Worm (Caenorhabditis elegans) whole organism, L1 larva: ENCODE data around the gene ech-9.

Source experiments
- C04F5.9 ChIP-seq: sonication (generic microtip); optimal IDR thresholded peaks from 2 replicates; lab custom pipeline; 2016; ENCODE audit warnings: missing genetic modification characterization, missing compliant biosample characterization
- C34B4.2 ChIP-seq: sonication (generic microtip); optimal IDR thresholded peaks from 2 replicates; lab custom pipeline; 2017; ENCODE audit warnings: mild to moderate bottlenecking, missing genetic modification characterization, missing compliant biosample characterization
- F16B12.6 ChIP-seq: fragments of 150-350 bp; optimal IDR thresholded peaks from 2 replicates; lab custom pipeline; 2014; ENCODE audit warnings: missing biosample characterization, missing genetic modification characterization
- Y116A8C.19 ChIP-seq: sonication (generic microtip); optimal IDR thresholded peaks from 2 replicates; lab custom pipeline; 2016; ENCODE audit warnings: missing compliant biosample characterization, missing genetic modification characterization, borderline replicate concordance
- alr-1 ChIP-seq: fragments of 200-800 bp; sonication (Bioruptor generic); optimal IDR thresholded peaks from 2 replicates; lab custom pipeline; 2018; ENCODE audit warnings: borderline replicate concordance, mild to moderate bottlenecking, missing genetic modification characterization, missing compliant biosample characterization
- ceh-8 ChIP-seq: fragments of 200-800 bp; sonication (Bioruptor generic); optimal IDR thresholded peaks from 2 replicates; lab custom pipeline; 2018; ENCODE audit warnings: mild to moderate bottlenecking, missing genetic modification characterization, moderate library complexity, missing compliant biosample characterization
- ces-1 ChIP-seq: fragments of 150-350 bp; optimal IDR thresholded peaks from 2 replicates; lab custom pipeline; 2014; ENCODE audit warnings: missing biosample characterization, missing genetic modification reagents, missing genetic modification characterization
- efl-1 ChIP-seq, 4 experiments: fragments of 150-350 bp; optimal IDR thresholded peaks in 3 of 4; peaks in 1 of 4; 1 replicate in 1 of 4; 2 replicates in 3 of 4; lab custom pipeline; 2014; ENCODE audit warnings: missing biosample characterization in 2 of 4, missing genetic modification characterization in 2 of 4, missing genetic modification reagents in 2 of 4
- egl-13 ChIP-seq: sonication (generic microtip); optimal IDR thresholded peaks from 2 replicates; lab custom pipeline; 2016; ENCODE audit warnings: missing genotype, missing genetic modification reagents, missing genetic modification characterization, missing compliant biosample characterization
- elt-2 ChIP-seq: sonication (generic microtip); optimal IDR thresholded peaks from 2 replicates; lab custom pipeline; 2016; ENCODE audit warnings: missing genetic modification characterization, mild to moderate bottlenecking, inconsistent platforms, missing compliant biosample characterization, missing genetic modification reagents
- elt-3 ChIP-seq, 6 experiments: fragments of 150-350 bp in 1 of 6; sonication (generic microtip); optimal IDR thresholded peaks; 2 replicates each; lab custom pipeline; 2017 to 2018; ENCODE audit warnings: missing biosample characterization in 6 of 6, missing genetic modification characterization in 6 of 6, inconsistent platforms in 1 of 6
- ets-5 ChIP-seq: fragments of 200-800 bp; sonication (Bioruptor generic); IDR thresholded peaks from 2 replicates; pipeline ENCODE4 v1.3.6; 2022; ENCODE audit warnings: missing genetic modification characterization, missing compliant biosample characterization
- fkh-10 ChIP-seq: sonication (generic microtip); optimal IDR thresholded peaks from 2 replicates; lab custom pipeline; 2017; ENCODE audit warnings: missing biosample characterization, missing genetic modification reagents, missing genetic modification characterization
- fkh-4 ChIP-seq: sonication (generic microtip); optimal IDR thresholded peaks from 2 replicates; lab custom pipeline; 2016; ENCODE audit warnings: missing compliant biosample characterization, missing genetic modification characterization, borderline replicate concordance
- fkh-8 ChIP-seq: sonication (generic microtip); optimal IDR thresholded peaks from 2 replicates; lab custom pipeline; 2016; ENCODE audit warnings: mild to moderate bottlenecking, missing genetic modification characterization, missing compliant biosample characterization
- fos-1 ChIP-seq: fragments of 150-350 bp; optimal IDR thresholded peaks from 2 replicates; lab custom pipeline; 2014; ENCODE audit warnings: missing biosample characterization, missing genetic modification characterization
- hpl-2 ChIP-seq: fragments of 150-350 bp; optimal IDR thresholded peaks from 2 replicates; lab custom pipeline; 2014; ENCODE audit warnings: missing biosample characterization, missing genetic modification reagents, missing genetic modification characterization
- irx-1 ChIP-seq: sonication (generic microtip); optimal IDR thresholded peaks from 2 replicates; lab custom pipeline; 2016; ENCODE audit warnings: missing genetic modification characterization, missing compliant biosample characterization
- jun-1 ChIP-seq: fragments of 150-350 bp; optimal IDR thresholded peaks from 2 replicates; lab custom pipeline; 2014; ENCODE audit warnings: missing biosample characterization, missing genetic modification reagents, missing genetic modification characterization
- lin-14 ChIP-seq: fragments of 200-800 bp; sonication (Bioruptor generic); optimal IDR thresholded peaks from 2 replicates; lab custom pipeline; 2018; ENCODE audit warnings: mild to moderate bottlenecking, missing genetic modification characterization, moderate library complexity, missing compliant biosample characterization
- lin-15B ChIP-seq: fragments of 150-350 bp; sonication (generic microtip); optimal IDR thresholded peaks from 3 replicates; lab custom pipeline; 2014; ENCODE audit warnings: missing biosample characterization, missing genetic modification characterization
- lin-39 ChIP-seq: fragments of 150-350 bp; optimal IDR thresholded peaks from 2 replicates; lab custom pipeline; 2014; ENCODE audit warnings: missing biosample characterization, missing genetic modification reagents, missing genetic modification characterization
- lir-3 ChIP-seq: sonication (generic microtip); optimal IDR thresholded peaks from 2 replicates; lab custom pipeline; 2016; ENCODE audit warnings: mild to moderate bottlenecking, missing genetic modification characterization, moderate library complexity, missing compliant biosample characterization; ENCODE audit not compliant: poor library complexity
- lsy-2 ChIP-seq, 2 experiments: fragments of 150-350 bp; optimal IDR thresholded peaks; 2 replicates each; lab custom pipeline; 2014; ENCODE audit warnings: missing biosample characterization in 2 of 2, missing genetic modification characterization in 2 of 2
- nhr-20 ChIP-seq: sonication (generic microtip); optimal IDR thresholded peaks from 2 replicates; lab custom pipeline; 2016; ENCODE audit warnings: mild to moderate bottlenecking, missing genetic modification characterization, missing compliant biosample characterization
- nhr-71 ChIP-seq: sonication (generic microtip); optimal IDR thresholded peaks from 2 replicates; lab custom pipeline; 2016; ENCODE audit warnings: mild to moderate bottlenecking, missing genetic modification characterization, moderate library complexity, missing compliant biosample characterization
- nhr-76 ChIP-seq: sonication (generic microtip); optimal IDR thresholded peaks from 2 replicates; lab custom pipeline; 2017; ENCODE audit warnings: missing biosample characterization, missing genetic modification characterization
- nhr-84 ChIP-seq: sonication (generic microtip); optimal IDR thresholded peaks from 2 replicates; lab custom pipeline; 2017; ENCODE audit warnings: missing biosample characterization, missing genetic modification characterization
- nhr-85 ChIP-seq: sonication (generic microtip); peaks from one replicate; lab custom pipeline; 2016; ENCODE audit warnings: missing genetic modification characterization, inconsistent platforms, missing compliant biosample characterization
- rnt-1 ChIP-seq: sonication (generic microtip); optimal IDR thresholded peaks from 2 replicates; lab custom pipeline; 2016; ENCODE audit warnings: mild to moderate bottlenecking, missing genetic modification characterization, moderate library complexity, missing compliant biosample characterization
- skn-1 ChIP-seq: fragments of 150-350 bp; optimal IDR thresholded peaks from 2 replicates; lab custom pipeline; 2014; ENCODE audit warnings: missing biosample characterization, missing genetic modification characterization
- tlp-1 ChIP-seq: fragments of 150-350 bp; optimal IDR thresholded peaks from 2 replicates; lab custom pipeline; 2014; ENCODE audit warnings: missing biosample characterization, missing genetic modification characterization
- unc-30 ChIP-seq: sonication (generic microtip); optimal IDR thresholded peaks from 2 replicates; lab custom pipeline; 2017; ENCODE audit warnings: missing biosample characterization, missing genetic modification characterization
- unc-98 ChIP-seq: fragments of 200-800 bp; sonication (Bioruptor generic); IDR thresholded peaks from 2 replicates; pipeline ENCODE4 v1.3.6; 2022; ENCODE audit warnings: missing genetic modification characterization, missing compliant biosample characterization
- vab-15 ChIP-seq: sonication (generic microtip); optimal IDR thresholded peaks from 2 replicates; lab custom pipeline; 2017; ENCODE audit warnings: missing genotype, mild to moderate bottlenecking, missing genetic modification characterization, missing compliant biosample characterization
- xbp-1 ChIP-seq: sonication (generic microtip); optimal IDR thresholded peaks from 2 replicates; lab custom pipeline; 2016; ENCODE audit warnings: missing genetic modification characterization, missing compliant biosample characterization
- zip-4 ChIP-seq: fragments of 200-800 bp; sonication (Bioruptor generic); optimal IDR thresholded peaks from 2 replicates; lab custom pipeline; 2018; ENCODE audit warnings: mild to moderate bottlenecking, missing genetic modification characterization, moderate library complexity, missing compliant biosample characterization
- ztf-11 ChIP-seq, 2 experiments: sonication (generic microtip); optimal IDR thresholded peaks; 2 replicates each; lab custom pipeline; 2016 to 2017; ENCODE audit warnings: missing genetic modification characterization in 2 of 2, missing biosample characterization in 1 of 2, missing compliant biosample characterization in 1 of 2
- ztf-4 ChIP-seq: fragments of 150-350 bp; optimal IDR thresholded peaks from 2 replicates; lab custom pipeline; 2014; ENCODE audit warnings: missing biosample characterization, missing genetic modification characterization

Gene ech-9

ce11 chrIV:10241659-10242058 lies 6.5 kb upstream of the ech-9 start, which contains the start of gene lipl-7:
Gene lipl-7, minus strand, starts transcription at chrIV:10241823.
- TF ChIP-seq ces-1 (GFP tag; lab: Kevin White, UChicago) (no peak), lin-15B (no peak), nhr-71 (tag; lab: Kevin White, UChicago) (peak; percentile 11), lsy-2 (tag; optimal IDR thresholded peaks at IDR 0.05; lab: Kevin White, UChicago) (no peak), nhr-85 (tag; lab: Kevin White, UChicago) (peak; percentile 53)
- TF ChIP-seq, all 84 proteins: peak for 2

ce11 chrIV:10239045-10239444 lies 3.9 kb upstream of the ech-9 start, which contains the start of gene ech-8:
Gene ech-8, minus strand, starts transcription at chrIV:10239176.
- TF ChIP-seq nhr-20 (tag; lab: Kevin White, UChicago): peak; percentile 13
- no peak for TF ChIP-seq F16B12.6 (tag; lab: Kevin White, UChicago)
- TF ChIP-seq elt-3 (tag; optimal IDR thresholded peaks at IDR 0.05; lab: Kevin White, UChicago): peak in 1 of 6 experiments; percentile 5

ce11 chrIV:10236106-10236505 lies 977 bp upstream of the ech-9 start:
- TF ChIP-seq nhr-84 (tag; lab: Kevin White, UChicago) (no peak), elt-2 (tag; lab: Kevin White, UChicago) (peak; percentile 68), ets-5 (no peak), jun-1 (peak; percentile 32), efl-1 (optimal IDR thresholded peaks at IDR 0.05; lab: Kevin White, UChicago) (no peak), efl-1 (GFP tag; optimal IDR thresholded peaks at IDR 0.05 in 1 of 2; lab: Kevin White, UChicago) (no peak), rnt-1 (tag; lab: Kevin White, UChicago) (no peak)

- TF ChIP-seq C34B4.2 (tag; lab: Kevin White, UChicago) (no peak), nhr-85 (tag; lab: Kevin White, UChicago) (no peak), skn-1 (tag; lab: Kevin White, UChicago) (no peak), fkh-4 (tag; lab: Kevin White, UChicago) (no peak), vab-15 (tag; lab: Kevin White, UChicago) (no peak), C04F5.9 (tag; lab: Kevin White, UChicago) (no peak), egl-13 (tag; lab: Kevin White, UChicago) (no peak), fkh-10 (no peak), ceh-8 (GFP tag; lab: Kevin White, UChicago) (no peak), lir-3 (tag; lab: Kevin White, UChicago) (no peak)
These were observed 2.7 kb downstream of the ech-9 start, which contains the start of gene F01G10.4 for ce11 chrIV:10232456-10232855. Gene F01G10.4, minus strand, starts transcription at chrIV:10232556.

- TF ChIP-seq fkh-10 (no peak), hpl-2 (GFP tag; lab: Kevin White, UChicago) (no peak), unc-30 (tag; lab: Kevin White, UChicago) (no peak), elt-3 (tag; optimal IDR thresholded peaks at IDR 0.05; lab: Kevin White, UChicago) (no peak), ztf-11 (tag; optimal IDR thresholded peaks at IDR 0.05; lab: Kevin White, UChicago) (no peak), C04F5.9 (tag; lab: Kevin White, UChicago) (no peak), lin-39 (no peak), tlp-1 (no peak), alr-1 (no peak), fkh-8 (tag; lab: Kevin White, UChicago) (no peak), irx-1 (tag; lab: Kevin White, UChicago) (no peak)
These were observed 4.2 kb downstream of the ech-9 start, which contains the start of gene F01G10.5 for ce11 chrIV:10230971-10231370. Gene F01G10.5, minus strand, starts transcription at chrIV:10231071.

- TF ChIP-seq lin-14 (GFP tag; lab: Kevin White, UChicago): no peak
- no peak for TF ChIP-seq unc-98
- no peak for TF ChIP-seq ztf-4 (tag; lab: Kevin White, UChicago)
- no peak for TF ChIP-seq fos-1 (tag; lab: Kevin White, UChicago)
- no peak for TF ChIP-seq ces-1 (GFP tag; lab: Kevin White, UChicago)
- no peak for TF ChIP-seq nhr-76 (tag; lab: Kevin White, UChicago)
- no peak for TF ChIP-seq Y116A8C.19 (tag; lab: Kevin White, UChicago)
- TF ChIP-seq xbp-1 (tag; lab: Kevin White, UChicago): no peak
- no peak for TF ChIP-seq nhr-20 (tag; lab: Kevin White, UChicago)
- no peak for TF ChIP-seq zip-4 (GFP tag; lab: Kevin White, UChicago)
These were observed 7.6 kb downstream of the ech-9 start, which contains the start of gene F01G10.6 for ce11 chrIV:10227534-10227933. Gene F01G10.6, minus strand, starts transcription at chrIV:10227634.
